Worm (Caenorhabditis elegans): Measurements from ENCODE around the gene EGAP1.1.

DNA sequence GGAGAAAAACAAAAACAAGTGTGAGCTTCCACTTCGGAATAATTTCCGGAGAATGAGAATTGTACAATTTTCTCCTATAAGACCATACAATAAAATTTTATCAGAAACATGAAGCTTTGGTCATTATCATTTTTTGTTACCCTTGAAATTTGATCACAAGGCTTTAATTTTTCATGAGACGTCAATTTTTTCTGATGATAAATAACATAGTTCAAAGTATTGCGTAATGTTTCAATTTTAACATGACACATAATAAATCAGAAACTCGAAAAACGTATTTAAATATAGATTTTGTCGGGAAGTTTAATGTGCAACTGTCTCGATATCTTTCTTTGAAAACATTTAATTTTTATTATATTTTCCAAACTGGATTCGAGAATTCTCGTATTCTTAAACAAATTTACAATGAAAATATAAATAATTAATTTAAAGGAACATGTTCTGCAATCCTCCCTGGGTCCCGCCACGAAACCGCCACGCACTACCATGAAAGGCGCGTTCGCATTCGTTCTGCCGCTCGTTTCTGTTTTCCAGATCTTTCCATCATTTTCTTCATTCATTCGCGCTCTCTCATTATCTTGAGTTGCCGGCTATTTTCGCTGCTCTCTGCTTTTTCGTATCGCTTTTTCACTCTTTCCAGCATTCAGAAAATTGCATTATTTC, 1.9 kb upstream of the EGAP1.1 start:
- no peak for TF ChIP-seq elt-2 (tag; optimal IDR thresholded peaks at IDR 0.05)
- TF ChIP-seq ceh-48 (tag; optimal IDR thresholded peaks at IDR 0.05): no peak
- no peak for TF ChIP-seq ama-1 (optimal IDR thresholded peaks at IDR 0.05)
- TF ChIP-seq fkh-10 (GFP tag; optimal IDR thresholded peaks at IDR 0.05): no peak
- TF ChIP-seq ttx-3 (tag; optimal IDR thresholded peaks at IDR 0.05): no peak
- TF ChIP-seq ceh-6 (GFP tag; optimal IDR thresholded peaks at IDR 0.05): no peak
- no peak for TF ChIP-seq pqm-1 (tag; optimal IDR thresholded peaks at IDR 0.05)
- TF ChIP-seq mec-3 (tag; optimal IDR thresholded peaks at IDR 0.05; ENCODE audit: borderline replicate concordance): no peak
- TF ChIP-seq nhr-232 (tag; optimal IDR thresholded peaks at IDR 0.05): no peak

Measured in whole organism, late embryonic.